Fruit fly (Drosophila melanogaster): ENCODE results near the gene Polr3D.

The Polr3D gene

DNA sequence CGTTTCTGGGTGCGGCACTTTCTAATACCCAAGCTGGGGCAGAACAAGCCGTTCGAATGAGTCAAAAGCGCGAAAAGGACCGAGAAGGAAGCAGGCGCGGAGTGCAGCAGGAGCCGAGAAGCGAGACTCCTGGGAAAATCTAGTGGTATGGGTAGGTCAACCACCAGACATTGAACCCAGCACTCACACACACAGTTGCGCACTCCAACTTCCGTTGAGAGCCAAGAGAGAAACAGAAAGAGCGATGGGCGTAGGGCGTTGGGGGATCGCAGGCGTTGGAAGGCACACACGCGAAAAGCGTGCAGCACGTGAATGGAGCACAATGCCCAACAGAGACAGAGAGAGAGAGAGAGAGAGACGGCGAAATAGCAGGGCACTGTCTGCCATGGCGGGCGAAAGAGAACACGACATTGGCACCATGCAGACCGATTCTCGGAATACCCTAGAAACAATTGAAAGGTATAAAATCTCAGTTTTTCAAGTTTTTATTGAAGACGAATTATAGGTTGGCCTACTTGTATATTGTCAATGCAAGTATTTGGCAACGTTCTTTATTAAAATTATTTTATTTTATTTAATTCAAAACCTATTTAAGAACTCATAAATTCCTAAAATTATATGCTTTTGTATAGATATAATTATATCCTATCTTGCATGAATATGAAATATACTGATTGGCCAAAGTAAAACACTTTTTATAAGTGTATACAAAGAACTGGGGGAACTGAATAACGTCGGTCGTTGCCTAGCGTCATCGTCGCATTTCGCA is 31.5 kb downstream of the Polr3D start (continued):
- TF ChIP-seq dan (GFP tag; IDR thresholded peaks at IDR 0.05) (no peak), gem (tag; optimal IDR thresholded peaks at IDR 0.05) (peak; percentile 75), slou (GFP tag; optimal IDR thresholded peaks at IDR 0.05) (no peak), zen2 (GFP tag; IDR thresholded peaks at IDR 0.05; ENCODE audit: partially characterized antibody) (0 out of 3 replicates have a peak, but pooled peaks have one; percentile 10), Fer1 (GFP tag; optimal IDR thresholded peaks at IDR 0.05) (no peak), cwo (GFP tag; optimal IDR thresholded peaks at IDR 0.05) (peak; percentile 83), unpg (GFP tag; optimal IDR thresholded peaks at IDR 0.05) (peak; percentile 35), PHDP (tag; optimal IDR thresholded peaks at IDR 0.05) (no peak), CG10147 (GFP tag; optimal IDR thresholded peaks at IDR 0.05) (peak; percentile 33), nom (GFP tag; optimal IDR thresholded peaks at IDR 0.05) (peak; percentile 86), org-1 (GFP tag; optimal IDR thresholded peaks at IDR 0.05) (peak; percentile 33), ems (GFP tag; optimal IDR thresholded peaks at IDR 0.05) (no peak), CG31441 (GFP tag; IDR thresholded peaks at IDR 0.05) (peak; percentile 60), CG9727 (GFP tag; optimal IDR thresholded peaks at IDR 0.05) (peak; percentile 42), cg (GFP tag; optimal IDR thresholded peaks at IDR 0.05) (peak; percentile 3), CG18262 (tag; optimal IDR thresholded peaks at IDR 0.05) (peak; percentile 62), row (GFP tag; IDR thresholded peaks at IDR 0.05) (no peak; the same call in 2 of the 3 replicates), toy (GFP tag; IDR thresholded peaks at IDR 0.05) (no peak), psq (GFP tag; optimal IDR thresholded peaks at IDR 0.05) (no peak), Side (GFP tag; optimal IDR thresholded peaks at IDR 0.05) (no peak), H15 (GFP tag; IDR thresholded peaks at IDR 0.05) (no peak), zfh2 (GFP tag; optimal IDR thresholded peaks at IDR 0.05) (no peak), CG9932 (GFP tag; IDR thresholded peaks at IDR 0.05) (no peak), Oli (tag; optimal IDR thresholded peaks at IDR 0.05) (peak; percentile 50), CG2712 (tag; optimal IDR thresholded peaks at IDR 0.05) (peak; percentile 72), h (optimal IDR thresholded peaks at IDR 0.05) (no peak), CG9437 (GFP tag; optimal IDR thresholded peaks at IDR 0.05) (peak; percentile 28), CG17385 (GFP tag; optimal IDR thresholded peaks at IDR 0.05) (peak; percentile 42), nerfin-2 (GFP tag; IDR thresholded peaks at IDR 0.05; ENCODE audit: partially characterized antibody) (no peak), CG8765 (GFP tag; IDR thresholded peaks at IDR 0.05) (no peak), CG3407 (GFP tag; optimal IDR thresholded peaks at IDR 0.05) (peak; percentile 30), CG1832 (GFP tag; optimal IDR thresholded peaks at IDR 0.05) (peak; percentile 23), CG30403 (GFP tag; optimal IDR thresholded peaks at IDR 0.05) (peak; percentile 11), CG18599 (GFP tag; optimal IDR thresholded peaks at IDR 0.05) (peak; percentile 25), Sry-δ (GFP tag; optimal IDR thresholded peaks at IDR 0.05) (no peak), twi (tag; optimal IDR thresholded peaks at IDR 0.05) (no peak), gcm2 (GFP tag; optimal IDR thresholded peaks at IDR 0.05) (no peak), CG15601 (tag; optimal IDR thresholded peaks at IDR 0.05) (peak; percentile 10), CG4424 (GFP tag; optimal IDR thresholded peaks at IDR 0.05) (peak; percentile 6), tup (GFP tag; optimal IDR thresholded peaks at IDR 0.05) (no peak), Jarid2 (GFP tag; optimal IDR thresholded peaks at IDR 0.05) (no peak), lab (GFP tag; optimal IDR thresholded peaks at IDR 0.05) (peak; percentile 19), BEAF-32 (GFP tag; optimal IDR thresholded peaks at IDR 0.05) (no peak), kay (GFP tag; optimal IDR thresholded peaks at IDR 0.05) (no peak), Meics (GFP tag; optimal IDR thresholded peaks at IDR 0.05) (peak; percentile 46), CG10321 (GFP tag; IDR thresholded peaks at IDR 0.05) (0 out of 2 replicates have a peak, but pooled peaks have one; percentile 12), CG4360 (GFP tag; IDR thresholded peaks at IDR 0.05) (no peak), Ets65A (GFP tag) (peak; percentile 68), CG7839 (tag; optimal IDR thresholded peaks at IDR 0.05) (no peak)
